Worm (Caenorhabditis elegans) whole organism, midembryonic: ENCODE results near the gene T13F2.6.

ENCODE experiments used
- T22C8.4 ChIP-seq: fragments of 200-800 bp; sonication (Bioruptor generic); IDR thresholded peaks from 2 replicates; pipeline ENCODE4 v1.3.6; 2022; ENCODE audit warnings: missing genetic modification characterization, missing compliant biosample characterization
- flt-1 ChIP-seq: fragments of 200-800 bp; sonication (Bioruptor generic); IDR thresholded peaks from 2 replicates; pipeline ENCODE4 v1.3.6; 2022; ENCODE audit warnings: missing genetic modification characterization, missing compliant biosample characterization
- klf-2 ChIP-seq: fragments of 200-800 bp; sonication (Bioruptor generic); conservative IDR thresholded peaks from 2 replicates; pipeline ENCODE4 v1.3.6; 2022; ENCODE audit warnings: missing genetic modification reagents, missing genetic modification characterization, missing compliant biosample characterization
- med-1 ChIP-seq: sonication (generic microtip); optimal IDR thresholded peaks from 2 replicates; lab custom pipeline; 2017; ENCODE audit warnings: missing genetic modification characterization, mild to moderate bottlenecking, missing compliant biosample characterization, antibody characterized with exemption, missing genetic modification reagents; ENCODE audit not compliant: insufficient read depth
- ref-1 ChIP-seq: fragments of 200-800 bp; sonication (Bioruptor generic); conservative IDR thresholded peaks from 2 replicates; pipeline ENCODE4 v1.3.6; 2022; ENCODE audit warnings: missing genetic modification reagents, missing genetic modification characterization, missing compliant biosample characterization
- tab-1 ChIP-seq: fragments of 200-800 bp; sonication (Bioruptor generic); IDR thresholded peaks from 2 replicates; pipeline ENCODE4 v1.3.6; 2022; ENCODE audit warnings: missing genetic modification characterization, missing compliant biosample characterization
- ztf-29 ChIP-seq: fragments of 200-800 bp; sonication (Bioruptor generic); IDR thresholded peaks from 2 replicates; pipeline ENCODE4 v1.3.6; 2022; ENCODE audit warnings: missing genetic modification reagents, missing genetic modification characterization, missing compliant biosample characterization

- TF ChIP-seq med-1, result no peak
- TF ChIP-seq ref-1, result no peak
- no peak for TF ChIP-seq flt-1 (GFP tag; lab: Robert Waterston, UW)
- no peak for TF ChIP-seq klf-2 (GFP tag; lab: Robert Waterston, UW)
- TF ChIP-seq tab-1, result no peak
- TF ChIP-seq T22C8.4 (GFP tag; lab: Robert Waterston, UW), result no peak
- no peak for TF ChIP-seq ztf-29 (GFP tag; lab: Robert Waterston, UW)
Measured at ce11 chrIV:9742883-9743282, 35.2 kb upstream of the T13F2.6 start, which contains the start of gene C28D4.7.
